Fruit fly (Drosophila melanogaster) whole organism: ENCODE results near the gene CG13843.

ENCODE experiments used
- CG8478 ChIP-seq: fragments of >200 bp; optimal IDR thresholded peaks from 2 replicates; lab custom pipeline; 2018; ENCODE audit warnings: inconsistent platforms
- psq ChIP-seq: fragments of >200 bp; optimal IDR thresholded peaks from 2 replicates; lab custom pipeline; 2017
- usp ChIP-seq: fragments of >200 bp; optimal IDR thresholded peaks from 2 replicates; lab custom pipeline; 2017; ENCODE audit warnings: missing biosample characterization, missing genetic modification characterization, mixed read lengths

DNA sequence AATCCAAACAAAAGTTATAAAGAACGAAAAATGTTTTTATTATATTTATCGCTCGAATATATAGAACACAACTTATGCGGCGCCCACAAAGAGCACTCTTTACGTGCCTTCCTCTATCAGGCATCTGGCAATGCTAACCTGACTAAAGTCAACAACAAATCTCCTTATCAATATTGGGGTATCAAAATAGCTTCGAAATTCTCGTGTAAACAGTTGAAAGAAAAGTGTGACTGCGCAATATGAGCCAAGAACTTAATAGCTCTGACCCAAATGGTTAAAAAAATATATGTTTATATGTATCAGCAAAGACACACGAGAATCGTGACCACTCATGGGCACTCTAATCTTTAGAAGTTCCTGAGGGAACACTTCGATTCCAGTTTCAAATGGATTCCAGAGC is 21.9 kb downstream of the CG13843 start:
- TF ChIP-seq CG8478 (lab: Kevin White, UChicago) (no peak), usp (GFP tag; lab: Kevin White, UChicago) (no peak), psq (lab: Kevin White, UChicago) (no peak)
